Fruit fly (Drosophila melanogaster): Measurements from ENCODE around the gene CG43074.
A peak's percentile ranks its signal among the peaks of the same experiment; 100 is the strongest.

The CG43074 gene

DNA sequence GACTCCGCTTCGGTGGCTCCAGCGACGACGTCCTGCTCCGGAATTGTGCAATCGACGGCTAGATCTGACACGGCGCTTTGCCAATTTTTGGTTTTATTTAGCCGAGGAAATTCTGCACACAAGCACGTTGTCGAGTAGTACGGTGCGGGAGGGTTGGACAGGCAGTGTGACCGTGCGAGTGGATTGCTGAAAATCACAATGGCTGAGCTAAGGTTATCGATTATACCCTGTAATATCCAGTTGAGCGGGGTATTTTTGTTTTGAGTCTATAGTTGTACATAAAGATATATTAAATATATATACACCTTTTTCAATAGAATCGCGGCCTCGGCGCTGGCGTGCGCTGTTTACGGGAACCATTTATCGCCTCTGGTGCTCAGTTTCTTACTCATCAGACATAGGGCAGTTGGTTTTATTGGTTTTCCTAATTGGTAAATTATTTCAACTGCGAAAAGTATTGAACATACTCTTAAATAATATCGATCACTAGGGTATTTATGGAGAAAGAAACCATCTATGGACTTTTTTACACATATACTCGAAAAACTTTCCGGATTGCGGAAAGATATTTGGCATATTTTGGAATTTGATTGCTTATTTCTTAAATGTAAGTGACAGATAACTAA lies 23.9 kb downstream of the CG43074 start, which contains the start of gene eIF5B (continued):
- no peak for TF ChIP-seq kah (GFP tag; optimal IDR thresholded peaks at IDR 0.05)
- peak; percentile 59 for TF ChIP-seq E2f2 (GFP tag; IDR thresholded peaks at IDR 0.05)
- TF ChIP-seq Mes4 (GFP tag; optimal IDR thresholded peaks at IDR 0.05), result peak; percentile 1
- TF ChIP-seq Atf6 (GFP tag; IDR thresholded peaks at IDR 0.05), result peak; percentile 80
- peak; percentile 18 for TF ChIP-seq maf-S (GFP tag; optimal IDR thresholded peaks at IDR 0.05)
- TF ChIP-seq Ada2b (GFP tag; IDR thresholded peaks at IDR 0.05), result peak; percentile 80
- TF ChIP-seq tgo (GFP tag; IDR thresholded peaks at IDR 0.05), result peak; percentile 83

DNA sequence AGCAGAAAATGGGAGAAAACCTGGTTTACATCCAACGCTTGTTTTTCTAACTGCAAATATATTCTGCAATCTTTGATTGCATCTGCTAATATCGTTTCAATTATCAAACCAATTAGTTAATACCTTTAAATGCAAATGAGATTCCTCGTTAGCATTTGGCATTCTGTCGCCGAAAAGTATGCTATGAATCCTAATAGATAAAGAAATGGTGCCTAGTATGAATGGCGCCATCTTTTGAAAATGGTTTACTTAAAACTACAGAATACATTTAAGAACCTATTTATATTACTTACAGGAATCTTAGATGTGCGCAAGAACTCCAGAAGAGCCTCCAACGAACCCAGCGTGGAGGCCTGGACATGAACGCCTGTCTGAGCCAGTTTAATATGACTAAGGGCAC lies 27.5 kb downstream of the CG43074 start:
- no peak for TF ChIP-seq Dip3 (GFP tag; optimal IDR thresholded peaks at IDR 0.05)
- TF ChIP-seq nerfin-1 (tag; optimal IDR thresholded peaks at IDR 0.05), result no peak
- TF ChIP-seq chif (GFP tag; optimal IDR thresholded peaks at IDR 0.05), result no peak
- TF ChIP-seq CG12155 (GFP tag; optimal IDR thresholded peaks at IDR 0.05), result no peak
- TF ChIP-seq lilli (GFP tag; optimal IDR thresholded peaks at IDR 0.05), result no peak
- no peak for TF ChIP-seq chm (GFP tag; IDR thresholded peaks at IDR 0.05)
- no peak for TF ChIP-seq CG2875 (GFP tag; optimal IDR thresholded peaks at IDR 0.05)
- TF ChIP-seq Gsc (GFP tag; IDR thresholded peaks at IDR 0.05), result no peak
- no peak for TF ChIP-seq ATbp (GFP tag; optimal IDR thresholded peaks at IDR 0.05)
- TF ChIP-seq CrebB (tag; optimal IDR thresholded peaks at IDR 0.05), result no peak
- no peak for TF ChIP-seq Sox102F (GFP tag; optimal IDR thresholded peaks at IDR 0.05)
- TF ChIP-seq CG18599 (GFP tag; optimal IDR thresholded peaks at IDR 0.05), result no peak
- no peak for TF ChIP-seq CG11456 (GFP tag; IDR thresholded peaks at IDR 0.05)
- TF ChIP-seq CTCF (GFP tag; optimal IDR thresholded peaks at IDR 0.05), result peak; percentile 83
- peak; percentile 47 for TF ChIP-seq vvl (GFP tag; IDR thresholded peaks at IDR 0.05)
- no peak for TF ChIP-seq CG17186 (GFP tag; optimal IDR thresholded peaks at IDR 0.05)
- TF ChIP-seq phol (tag; optimal IDR thresholded peaks at IDR 0.05), result peak; percentile 10
- TF ChIP-seq Dp (GFP tag; optimal IDR thresholded peaks at IDR 0.05), result peak; percentile 79
- no peak for TF ChIP-seq CG11723 (GFP tag; optimal IDR thresholded peaks at IDR 0.05)
- TF ChIP-seq so (GFP tag; IDR thresholded peaks at IDR 0.05), result no peak
- no peak for TF ChIP-seq Gug (GFP tag; IDR thresholded peaks at IDR 0.05)
- no peak for TF ChIP-seq Scr (GFP tag; IDR thresholded peaks at IDR 0.05; ENCODE audit: partially characterized antibody)
- TF ChIP-seq gsb-n (tag; optimal IDR thresholded peaks at IDR 0.05), result no peak
- no peak for TF ChIP-seq Elba2 (GFP tag; optimal IDR thresholded peaks at IDR 0.05)
- no peak for TF ChIP-seq CG43689 (GFP tag; IDR thresholded peaks at IDR 0.05)
- peak; percentile 88 for TF ChIP-seq E2f2 (GFP tag; IDR thresholded peaks at IDR 0.05)

- TF ChIP-seq gem (tag; optimal IDR thresholded peaks at IDR 0.05), result no peak
- peak; percentile 42 for TF ChIP-seq sens (GFP tag)
- TF ChIP-seq Med (GFP tag), result peak; percentile 71
- peak; percentile 36 for TF ChIP-seq sug (tag; optimal IDR thresholded peaks at IDR 0.05)
- no peak for TF ChIP-seq twi (tag; optimal IDR thresholded peaks at IDR 0.05)
- peak; percentile 60 for TF ChIP-seq CG31224 (GFP tag; IDR thresholded peaks at IDR 0.05)
- TF ChIP-seq Hey (tag; optimal IDR thresholded peaks at IDR 0.05), result no peak
- TF ChIP-seq CG12769 (tag; optimal IDR thresholded peaks at IDR 0.05), result peak; percentile 85
- no peak for TF ChIP-seq CG7271 (tag; optimal IDR thresholded peaks at IDR 0.05)
- TF ChIP-seq Ets65A (GFP tag), result peak; percentile 86
- TF ChIP-seq sd (tag; optimal IDR thresholded peaks at IDR 0.05), result peak; percentile 84
Measured at dm6 chr3L:3456009-3456566, 28.4 kb downstream of the CG43074 start.
